Fruit fly (Drosophila melanogaster) whole organism, adult: ENCODE results near the gene CG1635.

Experiments
- CG14711 ChIP-seq: fragments of 200-800 bp; sonication (Bioruptor generic); optimal IDR thresholded peaks from 2 replicates; lab custom pipeline; 2018; ENCODE audit warnings: missing biosample characterization, mild to moderate bottlenecking, missing genetic modification characterization, moderate library complexity
- CG7045 ChIP-seq: fragments of 200-800 bp; sonication (Bioruptor generic); optimal IDR thresholded peaks from 2 replicates; lab custom pipeline; 2017; ENCODE audit warnings: missing biosample characterization, mild to moderate bottlenecking, missing genetic modification characterization
- cnc ChIP-seq, 2 experiments: fragments of >200 bp; optimal IDR thresholded peaks; 2 replicates each; lab custom pipeline; 2017
- kay ChIP-seq: fragments of 200-800 bp; sonication (Bioruptor generic); peaks from one replicate; lab custom pipeline; 2016; ENCODE audit warnings: missing biosample characterization, missing genetic modification characterization, borderline replicate concordance

dm6 chr3R:31605790-31606189, 17.3 kb downstream of the CG1635 start:
- TF ChIP-seq cnc (optimal IDR thresholded peaks at IDR 0.05; lab: Kevin White, UChicago) (no peak), CG14711 (tag; lab: Kevin White, UChicago) (no peak), kay (GFP tag; lab: Kevin White, UChicago) (no peak), CG7045 (GFP tag; lab: Kevin White, UChicago) (no peak)
